Fruit fly (Drosophila melanogaster): ENCODE results near the gene ssp2.

Gene ssp2

DNA sequence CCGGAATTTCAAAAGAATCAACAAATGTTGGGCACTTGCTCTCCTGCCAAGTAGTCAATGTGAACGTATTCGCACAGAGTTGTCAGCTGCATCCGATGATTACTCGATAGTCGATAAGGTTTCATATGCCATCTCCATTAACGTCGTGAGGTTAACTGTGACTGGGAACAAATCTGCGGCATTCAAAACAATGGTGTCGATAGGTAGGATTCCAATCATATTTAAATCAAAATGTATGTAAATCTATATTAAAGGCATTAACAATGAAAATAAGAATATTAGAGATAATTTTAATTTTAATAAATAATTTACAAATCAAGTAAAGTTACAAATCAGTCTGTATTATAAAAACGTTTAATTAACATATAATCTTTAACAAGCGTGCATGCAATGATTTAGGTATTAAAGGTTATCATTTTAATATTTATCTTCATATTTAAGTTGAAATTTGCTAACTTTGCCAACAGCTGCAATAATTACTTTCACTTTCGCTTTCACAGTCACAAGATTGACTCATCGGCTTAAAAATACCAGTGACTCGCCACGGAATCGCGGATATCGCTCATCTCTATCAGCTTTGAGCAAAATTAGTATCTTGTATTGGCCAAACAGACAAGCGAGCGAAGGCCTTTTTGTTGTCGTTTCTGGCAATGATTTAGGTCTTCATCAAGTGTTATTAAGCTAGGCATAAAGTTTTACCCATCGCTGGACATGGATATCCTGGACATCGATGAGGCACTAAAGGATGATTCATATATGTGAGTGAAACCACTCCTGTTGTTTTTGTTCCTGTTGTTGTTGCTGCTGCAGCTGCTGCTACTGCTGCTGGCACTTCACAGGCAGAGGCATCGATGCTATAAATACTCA, at the start of gene ssp2, which contains the start of the genes Meics and Nxf3:
TSS of gene ssp2 (plus strand) at position 569 of the 867 bp plus-strand sequence.
TSS of gene Meics (minus strand) at position 68 of the 867 bp plus-strand sequence.
TSS of gene Nxf3 (plus strand) at position 569 of the 867 bp plus-strand sequence.
- TF ChIP-seq CG6791 (GFP tag; IDR thresholded peaks at IDR 0.05; ENCODE audit: partially characterized antibody): peak; percentile 68
- TF ChIP-seq CG4360 (GFP tag; IDR thresholded peaks at IDR 0.05): peak; percentile 92
- TF ChIP-seq h (optimal IDR thresholded peaks at IDR 0.05): no peak
- peak; percentile 48 for TF ChIP-seq Ptx1 (GFP tag; IDR thresholded peaks at IDR 0.05)
- no peak for TF ChIP-seq Sox102F (GFP tag; optimal IDR thresholded peaks at IDR 0.05)
- no peak for TF ChIP-seq C15 (GFP tag; IDR thresholded peaks at IDR 0.05)
- TF ChIP-seq knrl (GFP tag; IDR thresholded peaks at IDR 0.05; ENCODE audit: partially characterized antibody): peak; percentile 79
- TF ChIP-seq CG4328 (GFP tag; optimal IDR thresholded peaks at IDR 0.05): no peak
- TF ChIP-seq twi (tag; optimal IDR thresholded peaks at IDR 0.05): no peak
- no peak for TF ChIP-seq sim (GFP tag; IDR thresholded peaks at IDR 0.05)
- peak; percentile 60 for TF ChIP-seq CG30403 (GFP tag; optimal IDR thresholded peaks at IDR 0.05)
- peak; percentile 41; the same call in 1 of the 3 replicates for TF ChIP-seq CG34224 (GFP tag; IDR thresholded peaks at IDR 0.05; ENCODE audit: partially characterized antibody)
- no peak for TF ChIP-seq HLH3B (GFP tag; IDR thresholded peaks at IDR 0.05)
- peak in 1 of 2 experiments; percentile 20 for TF ChIP-seq dpn (GFP tag; optimal IDR thresholded peaks at IDR 0.05)
- TF ChIP-seq D19B (GFP tag; optimal IDR thresholded peaks at IDR 0.05): no peak
- TF ChIP-seq dimm (GFP tag; IDR thresholded peaks at IDR 0.05): no peak
- no peak for TF ChIP-seq bsh (GFP tag; optimal IDR thresholded peaks at IDR 0.05)
- peak; percentile 21 for TF ChIP-seq az2 (GFP tag; optimal IDR thresholded peaks at IDR 0.05)
- peak; percentile 62 for TF ChIP-seq CG33557 (GFP tag; optimal IDR thresholded peaks at IDR 0.05)
- no peak for TF ChIP-seq CG11504 (tag; optimal IDR thresholded peaks at IDR 0.05)
- TF ChIP-seq CTCF (GFP tag; optimal IDR thresholded peaks at IDR 0.05): no peak
- TF ChIP-seq CG5953 (GFP tag; IDR thresholded peaks at IDR 0.05): no peak
- TF ChIP-seq insv (GFP tag; optimal IDR thresholded peaks at IDR 0.05): no peak
- TF ChIP-seq tll (GFP tag; optimal IDR thresholded peaks at IDR 0.05): no peak
- peak; percentile 79 for TF ChIP-seq MBD-R2 (GFP tag; IDR thresholded peaks at IDR 0.05)
- TF ChIP-seq D (optimal IDR thresholded peaks at IDR 0.05): no peak
- TF ChIP-seq D (GFP tag; optimal IDR thresholded peaks at IDR 0.05): peak; percentile 25
- TF ChIP-seq CG1529 (GFP tag; optimal IDR thresholded peaks at IDR 0.05): no peak
- TF ChIP-seq CG12299 (tag; optimal IDR thresholded peaks at IDR 0.05): no peak
- no peak for TF ChIP-seq gcm2 (GFP tag; optimal IDR thresholded peaks at IDR 0.05)
- peak; percentile 41 for TF ChIP-seq CG10267 (tag; optimal IDR thresholded peaks at IDR 0.05)
- TF ChIP-seq sens-2 (GFP tag; IDR thresholded peaks at IDR 0.05): no peak
- TF ChIP-seq Atf-2 (GFP tag; optimal IDR thresholded peaks at IDR 0.05): no peak
- TF ChIP-seq CG8478 (optimal IDR thresholded peaks at IDR 0.05): no peak
- TF ChIP-seq Oli (tag; optimal IDR thresholded peaks at IDR 0.05): no peak
- TF ChIP-seq CG4282 (GFP tag; optimal IDR thresholded peaks at IDR 0.05): no peak
- peak; percentile 50; the same call in 1 of the 2 replicates for TF ChIP-seq ranshi (GFP tag; IDR thresholded peaks at IDR 0.05)
- TF ChIP-seq CG2875 (GFP tag; optimal IDR thresholded peaks at IDR 0.05): no peak
- TF ChIP-seq fru (optimal IDR thresholded peaks at IDR 0.05): no peak
- peak; percentile 7 for TF ChIP-seq CG7556 (GFP tag; optimal IDR thresholded peaks at IDR 0.05)
- no peak; the same call in 1 of the 2 replicates for TF ChIP-seq CG31224 (GFP tag; IDR thresholded peaks at IDR 0.05)
- peak; percentile 45 for TF ChIP-seq CG3847 (GFP tag; IDR thresholded peaks at IDR 0.05)
- TF ChIP-seq trh (GFP tag; optimal IDR thresholded peaks at IDR 0.05): no peak
- no peak for TF ChIP-seq CG7745 (tag; optimal IDR thresholded peaks at IDR 0.05)
- TF ChIP-seq sc (optimal IDR thresholded peaks at IDR 0.05): no peak
- peak; percentile 7 for TF ChIP-seq sc (GFP tag; optimal IDR thresholded peaks at IDR 0.05)
- TF ChIP-seq CG31441 (GFP tag; IDR thresholded peaks at IDR 0.05): peak; percentile 86; the same call in 1 of the 2 replicates
- TF ChIP-seq ash1 (GFP tag; optimal IDR thresholded peaks at IDR 0.05): no peak
- TF ChIP-seq stwl (tag; optimal IDR thresholded peaks at IDR 0.05): peak; percentile 48
- no peak for TF ChIP-seq CG11398 (GFP tag; optimal IDR thresholded peaks at IDR 0.05)
- peak; percentile 36; the same call in 1 of the 2 replicates for TF ChIP-seq CG32532 (GFP tag; IDR thresholded peaks at IDR 0.05)
